Worm (Caenorhabditis elegans): ENCODE measurements around the gene T22D1.8.

ce11 chrIV:6903575-6903974, 2.6 kb downstream of the T22D1.8 start, which contains the start of gene T22D1.5:
- TF ChIP-seq ahr-1 (tag; optimal IDR thresholded peaks at IDR 0.05) (no peak), nhr-11 (tag; optimal IDR thresholded peaks at IDR 0.05) (no peak), unc-55 (GFP tag; optimal IDR thresholded peaks at IDR 0.05) (no peak), odd-2 (tag; optimal IDR thresholded peaks at IDR 0.05) (no peak), gmeb-2 (tag; optimal IDR thresholded peaks at IDR 0.05) (no peak), unc-86 (tag; optimal IDR thresholded peaks at IDR 0.05) (no peak), ama-1 (optimal IDR thresholded peaks at IDR 0.05) (no peak), pat-9 (tag; optimal IDR thresholded peaks at IDR 0.05) (no peak), C08G9.2 (tag; optimal IDR thresholded peaks at IDR 0.05) (no peak), ceh-24 (tag; optimal IDR thresholded peaks at IDR 0.05) (no peak), eyg-1 (tag; optimal IDR thresholded peaks at IDR 0.05) (no peak)

Data from whole organism, late embryonic.